Fruit fly (Drosophila melanogaster) whole organism, embryonic: Measurements from ENCODE around the gene Grip91.
A peak's percentile ranks its signal among the peaks of the same experiment; 100 is the strongest.

Experiments
- Abd-B ChIP-seq: fragments of 200-800 bp; sonication (Bioruptor generic); optimal IDR thresholded peaks from 2 replicates; lab custom pipeline; 2018; ENCODE audit warnings: missing biosample characterization, mild to moderate bottlenecking, missing genetic modification characterization, moderate library complexity
- CG10431 ChIP-seq: fragments of 200-800 bp; sonication (Bioruptor generic); optimal IDR thresholded peaks from 3 replicates; lab custom pipeline; 2018; ENCODE audit warnings: missing biosample characterization, mild to moderate bottlenecking, missing genetic modification characterization
- CG10565 ChIP-seq: fragments of 200-800 bp; sonication (Bioruptor generic); optimal IDR thresholded peaks from 3 replicates; lab custom pipeline; 2016; ENCODE audit warnings: missing biosample characterization, mild to moderate bottlenecking, missing genetic modification characterization
- CG13624 ChIP-seq: fragments of 200-800 bp; sonication (Bioruptor generic); optimal IDR thresholded peaks from 2 replicates; lab custom pipeline; 2016; ENCODE audit warnings: missing biosample characterization, missing genetic modification characterization
- CG14710 ChIP-seq: fragments of 200-800 bp; sonication (Bioruptor generic); optimal IDR thresholded peaks from 3 replicates; lab custom pipeline; 2019; ENCODE audit warnings: missing biosample characterization, mild to moderate bottlenecking, missing genetic modification characterization, moderate library complexity
- CG14965 ChIP-seq: fragments of 200-800 bp; sonication (Bioruptor generic); optimal IDR thresholded peaks from 2 replicates; lab custom pipeline; 2016; ENCODE audit warnings: missing biosample characterization, missing genetic modification characterization, borderline replicate concordance
- CG15269 ChIP-seq: fragments of 200-800 bp; sonication (Bioruptor generic); optimal IDR thresholded peaks from 2 replicates; lab custom pipeline; 2018; ENCODE audit warnings: missing biosample characterization, mild to moderate bottlenecking, missing genetic modification characterization, moderate library complexity
- CG15696 ChIP-seq: fragments of 200-800 bp; sonication (Bioruptor generic); optimal IDR thresholded peaks from 2 replicates; lab custom pipeline; 2019; ENCODE audit warnings: missing biosample characterization, mild to moderate bottlenecking, missing genetic modification characterization, moderate library complexity
- CG16779 ChIP-seq: fragments of 200-800 bp; sonication (Bioruptor generic); IDR thresholded peaks from 2 replicates; pipeline ENCODE4 v1.3.6; 2022; ENCODE audit warnings: missing biosample characterization, missing genetic modification characterization
- CG17612 ChIP-seq: fragments of 200-800 bp; sonication (Bioruptor generic); IDR thresholded peaks from 2 replicates; pipeline ENCODE4 v1.3.6; 2022; ENCODE audit warnings: missing biosample characterization, missing genetic modification characterization
- CG2199 ChIP-seq: fragments of 200-800 bp; sonication (Bioruptor generic); IDR thresholded peaks from 3 replicates; pipeline ENCODE4 v1.3.6; 2022; ENCODE audit warnings: missing biosample characterization, missing genetic modification characterization
- CG4707 ChIP-seq: fragments of 200-800 bp; sonication (Bioruptor generic); optimal IDR thresholded peaks from 2 replicates; lab custom pipeline; 2018; ENCODE audit warnings: missing biosample characterization, mild to moderate bottlenecking, missing genetic modification characterization, moderate library complexity
- CG6272 ChIP-seq: fragments of 200-800 bp; sonication (Bioruptor generic); IDR thresholded peaks from 2 replicates; pipeline ENCODE4 v1.3.6; 2022; ENCODE audit warnings: missing biosample characterization, missing genetic modification characterization
- CG6654 ChIP-seq: fragments of 200-800 bp; sonication (Bioruptor generic); optimal IDR thresholded peaks from 2 replicates; lab custom pipeline; 2017; ENCODE audit warnings: missing biosample characterization, mild to moderate bottlenecking, missing genetic modification characterization
- CG6689 ChIP-seq: fragments of 200-800 bp; sonication (Bioruptor generic); IDR thresholded peaks from 2 replicates; pipeline ENCODE4 v1.3.6; 2022; ENCODE audit warnings: missing biosample characterization, missing genetic modification characterization
- CG7745 ChIP-seq: fragments of 200-800 bp; sonication (Bioruptor generic); optimal IDR thresholded peaks from 2 replicates; lab custom pipeline; 2018; ENCODE audit warnings: missing biosample characterization, mild to moderate bottlenecking, missing genetic modification characterization, moderate library complexity
- CG8765 ChIP-seq: fragments of 200-800 bp; sonication (Bioruptor generic); IDR thresholded peaks from 2 replicates; pipeline ENCODE4 v1.3.6; 2022; ENCODE audit warnings: missing biosample characterization, missing genetic modification characterization
- CkIIα-i1 ChIP-seq: fragments of 200-800 bp; sonication (Bioruptor generic); IDR thresholded peaks from 2 replicates; pipeline ENCODE4 v1.3.6; 2022; ENCODE audit warnings: missing biosample characterization, missing genetic modification characterization
- E2f2 ChIP-seq: fragments of 200-800 bp; sonication (Bioruptor generic); IDR thresholded peaks from 2 replicates; pipeline ENCODE4 v1.3.6; 2022; ENCODE audit warnings: missing biosample characterization, missing genetic modification characterization
- Elba2 ChIP-seq: fragments of 200-800 bp; sonication (Bioruptor generic); optimal IDR thresholded peaks from 3 replicates; lab custom pipeline; 2016; ENCODE audit warnings: missing biosample characterization, missing genetic modification characterization
- Ets97D ChIP-seq: fragments of 200-800 bp; sonication (Bioruptor generic); optimal IDR thresholded peaks from 3 replicates; lab custom pipeline; 2016; ENCODE audit warnings: missing biosample characterization, missing genetic modification characterization
- Fer3 ChIP-seq: fragments of 200-800 bp; sonication (Bioruptor generic); optimal IDR thresholded peaks from 2 replicates; lab custom pipeline; 2018; ENCODE audit warnings: missing biosample characterization, mild to moderate bottlenecking, missing genetic modification characterization, moderate library complexity
- Lhr ChIP-seq: fragments of 200-800 bp; sonication (Bioruptor generic); optimal IDR thresholded peaks from 3 replicates; lab custom pipeline; 2017; ENCODE audit warnings: mild to moderate bottlenecking, missing biosample characterization, missing genetic modification reagents, missing genetic modification characterization
- Mad ChIP-seq: fragments of 200-800 bp; sonication (Bioruptor generic); optimal IDR thresholded peaks from 2 replicates; lab custom pipeline; 2016; ENCODE audit warnings: missing biosample characterization, missing genetic modification characterization
- Rfx ChIP-seq: fragments of 200-800 bp; sonication (Bioruptor generic); IDR thresholded peaks from 2 replicates; pipeline ENCODE4 v1.3.6; 2022; ENCODE audit warnings: missing biosample characterization, missing genetic modification characterization
- Rx ChIP-seq: fragments of 200-800 bp; sonication (Bioruptor generic); IDR thresholded peaks from 2 replicates; pipeline ENCODE4 v1.3.6; 2022; ENCODE audit warnings: missing biosample characterization, missing genetic modification characterization
- Trl ChIP-seq, 3 experiments: fragments of >200 bp in 2 of 3; fragments of 200-800 bp in 1 of 3; sonication (Bioruptor generic) in 1 of 3; optimal IDR thresholded peaks; 2 replicates in 1 of 3; 3 replicates in 2 of 3; lab custom pipeline; 2016 to 2017; ENCODE audit warnings: missing biosample characterization in 1 of 3, missing genetic modification characterization in 1 of 3
- bbx ChIP-seq: fragments of 200-800 bp; sonication (Bioruptor generic); IDR thresholded peaks from 2 replicates; pipeline ENCODE4 v1.3.6; 2022; ENCODE audit warnings: missing biosample characterization, missing genetic modification characterization; ENCODE audit not compliant: partially characterized antibody
- bcd ChIP-seq: fragments of 200-800 bp; sonication (Bioruptor generic); optimal IDR thresholded peaks from 2 replicates; lab custom pipeline; 2017; ENCODE audit warnings: missing biosample characterization, mild to moderate bottlenecking, missing genetic modification characterization
- cas ChIP-seq: fragments of 200-800 bp; sonication (Bioruptor generic); IDR thresholded peaks from 2 replicates; pipeline ENCODE4 v1.3.6; 2022; ENCODE audit warnings: missing biosample characterization, missing genetic modification characterization
- croc ChIP-seq: fragments of 200-800 bp; sonication (Bioruptor generic); conservative IDR thresholded peaks from 3 replicates; pipeline ENCODE4 v1.3.6; 2022; ENCODE audit warnings: missing biosample characterization, missing genetic modification characterization
- esg ChIP-seq: fragments of 200-800 bp; sonication (Bioruptor generic); conservative IDR thresholded peaks from 2 replicates; pipeline ENCODE4 v1.3.6; 2022; ENCODE audit warnings: missing biosample characterization, missing genetic modification characterization
- eve ChIP-seq, 2 experiments: fragments of >200 bp; optimal IDR thresholded peaks; 2 replicates each; lab custom pipeline; 2017; ENCODE audit warnings: missing biosample characterization in 2 of 2, missing genetic modification characterization in 2 of 2
- exex ChIP-seq: fragments of 200-800 bp; sonication (Bioruptor generic); optimal IDR thresholded peaks from 4 replicates; lab custom pipeline; 2018; ENCODE audit warnings: missing biosample characterization, mild to moderate bottlenecking, missing genetic modification characterization, moderate library complexity
- fu2 ChIP-seq: fragments of 200-800 bp; sonication (Bioruptor generic); optimal IDR thresholded peaks from 2 replicates; lab custom pipeline; 2016; ENCODE audit warnings: missing biosample characterization, missing genetic modification characterization
- grn ChIP-seq: fragments of 200-800 bp; sonication (Bioruptor generic); optimal IDR thresholded peaks from 3 replicates; lab custom pipeline; 2017; ENCODE audit warnings: missing biosample characterization, missing genetic modification characterization
- gro ChIP-seq: fragments of 200-800 bp; sonication (Bioruptor generic); optimal IDR thresholded peaks from 2 replicates; lab custom pipeline; 2016; ENCODE audit warnings: missing biosample characterization, missing genetic modification characterization
- gt ChIP-seq: fragments of 200-800 bp; sonication (Bioruptor generic); IDR thresholded peaks from 2 replicates; pipeline ENCODE4 v1.3.6; 2022; ENCODE audit warnings: missing biosample characterization, missing genetic modification characterization
- hb ChIP-seq: fragments of 200-800 bp; sonication (Bioruptor generic); IDR thresholded peaks from 3 replicates; pipeline ENCODE4 v1.3.6; 2022; ENCODE audit warnings: missing biosample characterization, missing genetic modification characterization; ENCODE audit not compliant: partially characterized antibody
- hkb ChIP-seq, 2 experiments: fragments of 200-800 bp in 1 of 2; fragments of >200 bp in 1 of 2; sonication (Bioruptor generic) in 1 of 2; IDR thresholded peaks in 1 of 2; optimal IDR thresholded peaks in 1 of 2; 2 replicates each; pipeline versions ENCODE4 v1.3.6 to Lab custom; 2017 to 2022; ENCODE audit warnings: missing biosample characterization in 1 of 2, missing genetic modification characterization in 1 of 2
- otp ChIP-seq: fragments of 200-800 bp; sonication (Bioruptor generic); IDR thresholded peaks from 3 replicates; pipeline ENCODE4, ENCODE4 v1.3.6; 2022; ENCODE audit warnings: missing biosample characterization, missing genetic modification characterization
- phol ChIP-seq: fragments of 200-800 bp; sonication (Bioruptor generic); optimal IDR thresholded peaks from 3 replicates; lab custom pipeline; 2018; ENCODE audit warnings: missing biosample characterization, mild to moderate bottlenecking, missing genetic modification characterization, moderate library complexity
- rib ChIP-seq: fragments of 200-800 bp; sonication (Bioruptor generic); IDR thresholded peaks from 2 replicates; pipeline ENCODE4 v1.3.6; 2022; ENCODE audit warnings: missing biosample characterization, missing genetic modification characterization
- sc ChIP-seq, 3 experiments: fragments of >200 bp in 2 of 3; fragments of 200-800 bp in 1 of 3; sonication (Bioruptor generic) in 1 of 3; optimal IDR thresholded peaks; 2 replicates in 2 of 3; 3 replicates in 1 of 3; lab custom pipeline; 2017; ENCODE audit warnings: mild to moderate bottlenecking in 1 of 3, missing biosample characterization in 1 of 3, missing genetic modification characterization in 1 of 3, missing genetic modification reagents in 1 of 3
- seq ChIP-seq: fragments of 200-800 bp; sonication (Bioruptor generic); IDR thresholded peaks from 2 replicates; pipeline ENCODE4 v1.3.6; 2022; ENCODE audit warnings: missing biosample characterization, missing genetic modification characterization
- tin ChIP-seq: fragments of 200-800 bp; sonication (Bioruptor generic); optimal IDR thresholded peaks from 3 replicates; lab custom pipeline; 2016; ENCODE audit warnings: missing biosample characterization, missing genetic modification characterization
- trem ChIP-seq: fragments of 200-800 bp; optimal IDR thresholded peaks from 3 replicates; lab custom pipeline; 2019; ENCODE audit warnings: missing biosample characterization, mild to moderate bottlenecking, missing genetic modification characterization, moderate library complexity
- trh ChIP-seq: fragments of 200-800 bp; sonication (Bioruptor generic); optimal IDR thresholded peaks from 2 replicates; lab custom pipeline; 2016; ENCODE audit warnings: missing biosample characterization, missing genetic modification characterization
- zen ChIP-seq: fragments of 200-800 bp; sonication (Bioruptor generic); optimal IDR thresholded peaks from 3 replicates; lab custom pipeline; 2018; ENCODE audit warnings: missing biosample characterization, mild to moderate bottlenecking, missing genetic modification characterization, moderate library complexity

Gene Grip91

dm6 chrX:13788973-13789682 lies 44.6 kb upstream of the Grip91 start (continued):
- TF ChIP-seq Fer3 (tag; lab: Kevin White, UChicago) (no peak), Trl (optimal IDR thresholded peaks at IDR 0.05; lab: Kevin White, UChicago) (no peak), Trl (GFP tag; optimal IDR thresholded peaks at IDR 0.05; lab: Kevin White, UChicago) (no peak), Rx (no peak), Lhr (GFP tag; lab: Kevin White, UChicago) (no peak), fu2 (GFP tag; lab: Kevin White, UChicago) (no peak), exex (tag; lab: Kevin White, UChicago) (no peak), CG16779 (GFP tag; lab: Robert Waterston, UW) (no peak), CG6654 (GFP tag; lab: Kevin White, UChicago) (peak; percentile 15), CG7745 (tag; lab: Kevin White, UChicago) (no peak), esg (GFP tag; lab: Robert Waterston, UW) (0 out of 2 replicates have a peak, but pooled peaks have one; percentile 16), Rfx (GFP tag; lab: Robert Waterston, UW) (0 out of 2 replicates have a peak, but pooled peaks have one; percentile 11), CG15269 (tag; lab: Kevin White, UChicago) (peak; percentile 26), CG14710 (tag; lab: Kevin White, UChicago) (peak; percentile 18), hb (no peak), gro (GFP tag; lab: Kevin White, UChicago) (no peak), sc (optimal IDR thresholded peaks at IDR 0.05; lab: Kevin White, UChicago) (no peak), sc (GFP tag; optimal IDR thresholded peaks at IDR 0.05; lab: Kevin White, UChicago) (no peak), tin (peak; percentile 15), hkb (optimal IDR thresholded peaks at IDR 0.05; lab: Kevin White, UChicago) (no peak), hkb (GFP tag; IDR thresholded peaks at IDR 0.05; lab: Robert Waterston, UW) (0 out of 2 replicates have a peak, but pooled peaks have one; percentile 14), CG10431 (no peak), Abd-B (GFP tag; lab: Kevin White, UChicago) (no peak), CG10565 (GFP tag; lab: Kevin White, UChicago) (no peak), rib (no peak), trh (GFP tag; lab: Kevin White, UChicago) (no peak), Elba2 (GFP tag; lab: Kevin White, UChicago) (no peak), CG17612 (no peak), CG6689 (GFP tag; lab: Robert Waterston, UW) (no peak), otp (GFP tag; lab: Robert Waterston, UW) (no peak), trem (no peak), CG14965 (GFP tag; lab: Kevin White, UChicago) (no peak), CG2199 (GFP tag; lab: Robert Waterston, UW) (no peak), zen (tag; lab: Kevin White, UChicago) (no peak), bbx (GFP tag; lab: Robert Waterston, UW) (no peak), Ets97D (no peak), gt (GFP tag; lab: Robert Waterston, UW) (no peak), Mad (no peak), CG8765 (GFP tag; lab: Robert Waterston, UW) (no peak), cas (GFP tag; lab: Robert Waterston, UW) (no peak), seq (GFP tag; lab: Robert Waterston, UW) (no peak), CG4707 (no peak), E2f2 (0 out of 2 replicates have a peak, but pooled peaks have one; percentile 9), bcd (GFP tag; lab: Kevin White, UChicago) (no peak), croc (GFP tag; lab: Robert Waterston, UW) (no peak), CG13624 (GFP tag; lab: Kevin White, UChicago) (peak; percentile 9), grn (no peak), CG15696 (tag; lab: Kevin White, UChicago) (no peak), CkIIα-i1 (GFP tag; lab: Robert Waterston, UW) (no peak), eve (GFP tag; optimal IDR thresholded peaks at IDR 0.05; lab: Kevin White, UChicago) (peak in 1 of 2 experiments; percentile 83), phol (peak; percentile 36), CG6272 (GFP tag; lab: Robert Waterston, UW) (no peak)
